Fruit fly (Drosophila melanogaster): ENCODE results near the gene CG33722.
A peak's percentile ranks its signal among the peaks of the same experiment; 100 is the strongest.

Gene CG33722

dm6 chr3R:8251532-8251931, 7.7 kb downstream of the CG33722 start (continued):
- TF ChIP-seq Bgb (GFP tag; IDR thresholded peaks at IDR 0.05; ENCODE audit: partially characterized antibody) (no peak), MBD-R2 (GFP tag; IDR thresholded peaks at IDR 0.05) (no peak), rib (GFP tag; IDR thresholded peaks at IDR 0.05) (no peak), CG2712 (tag; optimal IDR thresholded peaks at IDR 0.05) (no peak), exex (tag; optimal IDR thresholded peaks at IDR 0.05) (no peak), so (GFP tag; IDR thresholded peaks at IDR 0.05) (no peak), Scr (GFP tag; IDR thresholded peaks at IDR 0.05; ENCODE audit: partially characterized antibody) (no peak), CG33557 (GFP tag; optimal IDR thresholded peaks at IDR 0.05) (peak; percentile 64), CG7928 (GFP tag; optimal IDR thresholded peaks at IDR 0.05) (no peak), Xbp1 (GFP tag; optimal IDR thresholded peaks at IDR 0.05) (no peak), CG9437 (GFP tag; optimal IDR thresholded peaks at IDR 0.05) (no peak), CG4730 (GFP tag; IDR thresholded peaks at IDR 0.05) (no peak), Bdp1 (GFP tag; optimal IDR thresholded peaks at IDR 0.05) (no peak), CoRest (tag; optimal IDR thresholded peaks at IDR 0.05) (no peak), Dbx (GFP tag; IDR thresholded peaks at IDR 0.05) (no peak), CG15479 (GFP tag; optimal IDR thresholded peaks at IDR 0.05) (peak; percentile 95), Dad (GFP tag; optimal IDR thresholded peaks at IDR 0.05) (no peak), CG4424 (GFP tag; optimal IDR thresholded peaks at IDR 0.05) (no peak), dm (GFP tag; optimal IDR thresholded peaks at IDR 0.05) (no peak), wek (GFP tag; optimal IDR thresholded peaks at IDR 0.05) (no peak), chinmo (GFP tag; IDR thresholded peaks at IDR 0.05; ENCODE audit: partially characterized antibody) (0 out of 4 replicates have a peak, but pooled peaks have one; percentile 24), cas (GFP tag; IDR thresholded peaks at IDR 0.05) (no peak), CG9932 (GFP tag; IDR thresholded peaks at IDR 0.05) (no peak), CG6791 (GFP tag; IDR thresholded peaks at IDR 0.05; ENCODE audit: partially characterized antibody) (no peak), sr (GFP tag; IDR thresholded peaks at IDR 0.05) (peak; percentile 89; the same call in 2 of the 3 replicates), usp (GFP tag; optimal IDR thresholded peaks at IDR 0.05) (no peak), tin (GFP tag; optimal IDR thresholded peaks at IDR 0.05) (no peak), yki (optimal IDR thresholded peaks at IDR 0.05) (no peak), CG8290 (GFP tag; optimal IDR thresholded peaks at IDR 0.05) (no peak), CG8290 (tag; optimal IDR thresholded peaks at IDR 0.05) (no peak), hkb (optimal IDR thresholded peaks at IDR 0.05) (no peak), hkb (GFP tag; IDR thresholded peaks at IDR 0.05) (no peak), gce (GFP tag; IDR thresholded peaks at IDR 0.05) (no peak), Drgx (GFP tag; IDR thresholded peaks at IDR 0.05) (no peak), HmgD (GFP tag; optimal IDR thresholded peaks at IDR 0.05) (no peak), br (optimal IDR thresholded peaks at IDR 0.05) (no peak), lab (GFP tag; optimal IDR thresholded peaks at IDR 0.05) (no peak), wdn (GFP tag; IDR thresholded peaks at IDR 0.05) (no peak), CG30403 (GFP tag; optimal IDR thresholded peaks at IDR 0.05) (no peak), amos (GFP tag; IDR thresholded peaks at IDR 0.05; ENCODE audit: partially characterized antibody) (no peak), slou (GFP tag; optimal IDR thresholded peaks at IDR 0.05) (no peak), CG12299 (tag; optimal IDR thresholded peaks at IDR 0.05) (no peak), CG12071 (GFP tag; optimal IDR thresholded peaks at IDR 0.05) (no peak), CG14014 (GFP tag; IDR thresholded peaks at IDR 0.05) (no peak), caup (GFP tag; optimal IDR thresholded peaks at IDR 0.05; ENCODE audit: severe bottlenecking) (no peak), cato (GFP tag; optimal IDR thresholded peaks at IDR 0.05; ENCODE audit: borderline replicate concordance) (no peak), Gug (GFP tag; IDR thresholded peaks at IDR 0.05) (no peak), Sry-β (GFP tag; optimal IDR thresholded peaks at IDR 0.05) (no peak), psq (GFP tag; optimal IDR thresholded peaks at IDR 0.05) (no peak), esg (GFP tag; conservative IDR thresholded peaks at IDR 0.05) (no peak), nerfin-2 (GFP tag; IDR thresholded peaks at IDR 0.05; ENCODE audit: partially characterized antibody) (no peak), Oaz (GFP tag; IDR thresholded peaks at IDR 0.05) (no peak), stc (GFP tag; IDR thresholded peaks at IDR 0.05) (no peak), toy (GFP tag; IDR thresholded peaks at IDR 0.05) (no peak)
